Worm (Caenorhabditis elegans) whole organism, early embryonic: ENCODE results near the gene nol-56.

Experiments used
- B0310.2 ChIP-seq: sonication (generic microtip); optimal IDR thresholded peaks from 2 replicates; lab custom pipeline; 2016; ENCODE audit warnings: mild to moderate bottlenecking, missing genetic modification characterization, missing compliant biosample characterization
- F13C5.2 ChIP-seq: sonication (generic microtip); optimal IDR thresholded peaks from 2 replicates; lab custom pipeline; 2017; ENCODE audit warnings: mild to moderate bottlenecking, missing genetic modification characterization, inconsistent platforms, missing compliant biosample characterization
- aly-1 ChIP-seq: sonication (generic microtip); optimal IDR thresholded peaks from 2 replicates; lab custom pipeline; 2016; ENCODE audit warnings: missing genetic modification characterization, missing compliant biosample characterization
- ama-1 ChIP-seq: fragments of 150-350 bp; optimal IDR thresholded peaks from 2 replicates; lab custom pipeline; 2014
- ceh-13 ChIP-seq: fragments of 200-800 bp; sonication (Bioruptor generic); optimal IDR thresholded peaks from 2 replicates; lab custom pipeline; 2018; ENCODE audit warnings: mild to moderate bottlenecking, missing genetic modification characterization, missing compliant biosample characterization
- ceh-36 ChIP-seq: sonication (generic microtip); optimal IDR thresholded peaks from 2 replicates; lab custom pipeline; 2016; ENCODE audit warnings: missing genetic modification characterization, inconsistent platforms, missing compliant biosample characterization
- ets-7 ChIP-seq: sonication (generic microtip); optimal IDR thresholded peaks from 2 replicates; lab custom pipeline; 2016; ENCODE audit warnings: missing genotype, missing genetic modification characterization, missing compliant biosample characterization
- flt-1 ChIP-seq: fragments of 200-800 bp; sonication (Bioruptor generic); IDR thresholded peaks from 2 replicates; pipeline ENCODE4 v1.3.6; 2022; ENCODE audit warnings: missing genetic modification characterization, missing compliant biosample characterization
- hmbx-1 ChIP-seq: sonication (generic microtip); optimal IDR thresholded peaks from 2 replicates; lab custom pipeline; 2016; ENCODE audit warnings: mild to moderate bottlenecking, missing genetic modification characterization, missing compliant biosample characterization
- hmg-4 ChIP-seq: fragments of 200-800 bp; sonication (Bioruptor generic); optimal IDR thresholded peaks from 2 replicates; lab custom pipeline; 2018; ENCODE audit warnings: mild to moderate bottlenecking, missing genetic modification characterization, missing compliant biosample characterization
- hnd-1 ChIP-seq: sonication (generic microtip); optimal IDR thresholded peaks from 2 replicates; lab custom pipeline; 2016; ENCODE audit warnings: missing genetic modification characterization, missing compliant biosample characterization
- pes-1 ChIP-seq: fragments of 200-800 bp; sonication (Bioruptor generic); IDR thresholded peaks from 2 replicates; pipeline ENCODE4 v1.3.6; 2022; ENCODE audit warnings: missing genetic modification reagents, missing genetic modification characterization, missing compliant biosample characterization
- scrt-1 ChIP-seq: fragments of 200-800 bp; sonication (Bioruptor generic); IDR thresholded peaks from 2 replicates; pipeline ENCODE4 v1.3.6; 2022; ENCODE audit warnings: missing genetic modification characterization, missing compliant biosample characterization
- sea-1 ChIP-seq: fragments of 200-800 bp; sonication (Bioruptor generic); conservative IDR thresholded peaks from 2 replicates; pipeline ENCODE4 v1.3.6; 2022; ENCODE audit warnings: missing genetic modification characterization, missing compliant biosample characterization
- tbx-11 ChIP-seq: fragments of 200-800 bp; sonication (Bioruptor generic); IDR thresholded peaks from 2 replicates; pipeline ENCODE4 v1.3.6; 2022; ENCODE audit warnings: missing genetic modification characterization, missing compliant biosample characterization
- tbx-37 ChIP-seq: fragments of 200-800 bp; sonication (Bioruptor generic); conservative IDR thresholded peaks from 2 replicates; pipeline ENCODE4 v1.3.6; 2022; ENCODE audit warnings: missing genetic modification reagents, missing genetic modification characterization, missing compliant biosample characterization
- tra-4 ChIP-seq: sonication (generic microtip); optimal IDR thresholded peaks from 2 replicates; lab custom pipeline; 2017; ENCODE audit warnings: missing genetic modification characterization, missing compliant biosample characterization

Gene nol-56

DNA sequence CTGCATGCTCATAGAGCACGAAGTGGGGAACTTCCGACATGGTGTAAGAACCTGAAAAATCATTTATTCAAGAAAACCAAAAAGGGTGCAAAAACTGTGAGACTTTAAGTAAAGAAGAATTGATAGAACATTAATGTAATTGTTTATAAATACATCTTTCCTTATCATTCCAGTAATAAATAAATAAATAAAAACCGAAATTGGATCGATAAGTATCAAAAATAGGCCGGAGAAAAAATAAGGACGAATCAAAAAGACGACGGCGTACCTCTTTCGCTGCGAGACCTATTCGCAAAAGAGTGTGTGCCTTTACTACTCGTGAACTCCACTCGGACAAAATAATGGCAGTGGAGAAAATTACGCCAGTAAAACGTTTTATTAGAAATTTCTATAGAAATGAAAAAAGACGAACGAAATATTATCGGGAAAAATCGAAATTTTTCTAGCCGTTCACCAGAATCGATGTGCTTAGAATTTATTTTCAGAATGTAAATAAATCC, at the start of gene nol-56:
TSS of gene nol-56 (minus strand) at position 51 of the 500 bp plus-strand sequence.
- TF ChIP-seq sea-1 (GFP tag; lab: Robert Waterston, UW), result no peak
- TF ChIP-seq pes-1 (GFP tag; lab: Robert Waterston, UW), result 0 out of 2 replicates have a peak, but pooled peaks have one; percentile 37

DNA sequence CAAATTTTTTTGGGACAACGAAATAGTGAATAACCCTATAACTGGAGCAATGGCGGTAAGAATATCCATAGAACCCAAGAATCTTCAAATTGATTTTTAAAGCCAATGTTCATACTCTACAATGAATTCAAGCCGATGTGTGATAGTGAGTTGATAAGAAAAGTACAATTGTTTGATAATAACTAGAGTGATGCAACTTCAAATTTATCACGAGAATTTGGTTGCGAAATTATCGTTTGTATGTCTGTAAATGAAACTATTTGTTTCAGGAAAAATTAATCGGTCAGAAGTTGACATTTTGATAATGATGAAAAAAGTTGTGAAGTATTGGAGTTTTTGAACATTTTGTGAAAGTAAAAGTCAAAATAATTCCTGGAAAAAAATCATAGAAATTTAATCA, 46.5 kb upstream of the nol-56 start:
- no peak for TF ChIP-seq hnd-1 (tag; lab: Kevin White, UChicago)
- TF ChIP-seq tbx-11, result no peak
- TF ChIP-seq ama-1 (lab: Kevin White, UChicago), result no peak
- TF ChIP-seq aly-1 (tag; lab: Kevin White, UChicago), result no peak
- no peak for TF ChIP-seq ceh-36 (tag; lab: Kevin White, UChicago)
- TF ChIP-seq tbx-37, result no peak
- TF ChIP-seq ceh-13, result no peak
- no peak for TF ChIP-seq scrt-1 (GFP tag; lab: Robert Waterston, UW)
- TF ChIP-seq ets-7 (tag; lab: Kevin White, UChicago), result no peak
- no peak for TF ChIP-seq hmbx-1 (tag; lab: Kevin White, UChicago)
- TF ChIP-seq F13C5.2 (tag; lab: Kevin White, UChicago), result no peak
- no peak for TF ChIP-seq hmg-4
- TF ChIP-seq pes-1 (GFP tag; lab: Robert Waterston, UW), result no peak
- no peak for TF ChIP-seq sea-1 (GFP tag; lab: Robert Waterston, UW)

DNA sequence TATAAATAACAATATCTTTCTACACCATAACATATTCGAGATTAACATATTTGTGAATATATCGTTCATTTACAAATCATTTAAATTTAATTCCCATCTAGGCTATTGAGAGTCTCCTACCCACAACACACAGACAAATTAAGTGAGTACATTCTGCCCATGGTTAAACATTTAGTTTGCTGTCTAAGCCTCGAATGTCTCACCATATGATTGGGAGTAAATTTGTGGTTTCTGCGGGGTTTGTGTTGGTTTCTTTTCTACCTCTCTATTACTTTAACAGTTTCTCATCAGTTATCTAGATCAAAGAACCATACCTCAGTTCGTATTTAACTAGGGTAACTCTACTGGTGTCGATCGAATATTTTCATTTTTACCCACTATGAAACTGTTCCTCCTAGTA, 45.7 kb upstream of the nol-56 start, which contains the start of gene ugt-2:
TSS of gene ugt-2 (plus strand) at position 371 of the 400 bp plus-strand sequence.
- no peak for TF ChIP-seq pes-1 (GFP tag; lab: Robert Waterston, UW)
- TF ChIP-seq B0310.2 (tag; lab: Kevin White, UChicago), result no peak
- TF ChIP-seq hmg-4, result no peak
- TF ChIP-seq tbx-11, result no peak
- no peak for TF ChIP-seq F13C5.2 (tag; lab: Kevin White, UChicago)

DNA sequence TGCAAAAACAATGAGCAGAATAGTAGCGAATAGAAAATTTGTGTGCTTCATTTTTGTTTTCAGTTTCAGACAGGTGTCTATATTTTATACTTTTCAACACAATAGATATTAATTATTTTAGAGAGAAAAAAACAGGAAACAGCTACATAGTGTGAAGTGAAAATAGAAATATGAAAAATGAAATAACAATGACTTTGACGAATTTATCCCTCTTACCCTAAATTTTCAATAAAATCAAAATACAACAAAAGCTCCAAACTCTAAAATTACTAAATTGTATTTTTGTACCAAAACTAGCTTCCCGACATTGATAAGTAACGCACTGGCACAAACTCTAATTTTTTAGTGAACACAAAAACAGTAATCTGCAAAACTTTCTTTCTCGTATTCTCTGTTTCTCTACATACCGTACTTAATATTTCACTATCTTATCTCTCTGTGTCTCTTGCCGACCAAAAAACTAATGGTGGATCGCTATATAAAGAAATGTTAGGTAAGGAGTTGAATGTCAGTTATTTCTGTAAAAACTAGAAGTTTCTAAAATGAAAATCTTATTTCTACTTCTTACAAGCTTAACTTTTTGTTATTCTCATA, 42.5 kb upstream of the nol-56 start, which contains the start of the genes col-151 and ugt-1:
TSS of gene col-151 (minus strand) at position 51 of the 594 bp plus-strand sequence.
TSS of gene ugt-1 (plus strand) at position 491 of the 594 bp plus-strand sequence.
- no peak for TF ChIP-seq tbx-37
- TF ChIP-seq hnd-1 (tag; lab: Kevin White, UChicago), result no peak
- no peak for TF ChIP-seq scrt-1 (GFP tag; lab: Robert Waterston, UW)
- no peak for TF ChIP-seq ceh-13
- no peak for TF ChIP-seq ceh-36 (tag; lab: Kevin White, UChicago)
- no peak for TF ChIP-seq F13C5.2 (tag; lab: Kevin White, UChicago)
- TF ChIP-seq hmg-4, result no peak
- TF ChIP-seq ama-1 (lab: Kevin White, UChicago), result no peak
- TF ChIP-seq tra-4, result no peak
- no peak for TF ChIP-seq hmbx-1 (tag; lab: Kevin White, UChicago)

DNA sequence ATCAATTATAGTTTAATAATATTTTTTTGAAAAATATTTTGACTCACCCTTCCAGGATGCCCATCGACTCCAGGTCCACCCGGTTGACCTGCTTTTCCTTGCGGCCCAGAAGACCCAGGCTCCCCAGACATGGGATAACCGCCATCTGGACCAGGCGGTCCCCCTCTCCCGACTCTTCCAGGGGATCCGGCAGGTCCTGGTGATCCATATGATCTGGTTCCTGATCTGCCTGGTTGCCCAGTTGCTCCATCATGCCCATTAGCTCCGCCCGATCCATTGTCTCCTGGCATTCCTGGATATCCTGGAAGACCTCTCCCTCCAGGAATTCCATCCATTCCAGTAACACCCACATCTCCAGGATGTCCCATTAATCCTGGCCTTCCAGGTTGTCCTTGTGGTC, 40.9 kb upstream of the nol-56 start:
- no peak for TF ChIP-seq sea-1 (GFP tag; lab: Robert Waterston, UW)
- TF ChIP-seq tbx-37, result no peak
- no peak for TF ChIP-seq scrt-1 (GFP tag; lab: Robert Waterston, UW)
- no peak for TF ChIP-seq tra-4
- TF ChIP-seq ets-7 (tag; lab: Kevin White, UChicago), result no peak
- TF ChIP-seq tbx-11, result no peak
- TF ChIP-seq ceh-36 (tag; lab: Kevin White, UChicago), result no peak
- TF ChIP-seq hmbx-1 (tag; lab: Kevin White, UChicago), result no peak
- TF ChIP-seq flt-1 (GFP tag; lab: Robert Waterston, UW), result no peak
- TF ChIP-seq ceh-13, result no peak

DNA sequence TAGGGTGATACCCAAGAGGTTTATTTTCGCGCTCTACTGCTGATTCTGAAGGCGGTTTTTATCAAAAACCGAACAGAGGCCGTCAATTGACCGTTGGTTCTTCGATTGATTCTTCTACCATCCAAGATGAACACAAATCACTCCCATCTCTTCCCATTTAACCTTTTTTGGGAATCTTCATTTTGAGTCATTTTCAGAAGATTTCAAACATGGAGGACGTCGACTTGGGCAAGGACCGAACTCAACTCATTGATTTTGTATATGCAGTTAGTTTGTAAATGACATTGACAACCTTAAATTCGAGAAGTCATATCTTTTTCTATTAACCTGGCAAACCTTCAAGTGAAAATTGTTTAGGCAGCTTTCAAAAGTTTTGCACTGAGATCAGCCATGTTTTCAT, 35.5 kb upstream of the nol-56 start, which contains the start of gene AC3.5:
TSS of gene AC3.5 (plus strand) at position 210 of the 400 bp plus-strand sequence.
- no peak for TF ChIP-seq ets-7 (tag; lab: Kevin White, UChicago)
- no peak for TF ChIP-seq tbx-37
- TF ChIP-seq ceh-13, result no peak

DNA sequence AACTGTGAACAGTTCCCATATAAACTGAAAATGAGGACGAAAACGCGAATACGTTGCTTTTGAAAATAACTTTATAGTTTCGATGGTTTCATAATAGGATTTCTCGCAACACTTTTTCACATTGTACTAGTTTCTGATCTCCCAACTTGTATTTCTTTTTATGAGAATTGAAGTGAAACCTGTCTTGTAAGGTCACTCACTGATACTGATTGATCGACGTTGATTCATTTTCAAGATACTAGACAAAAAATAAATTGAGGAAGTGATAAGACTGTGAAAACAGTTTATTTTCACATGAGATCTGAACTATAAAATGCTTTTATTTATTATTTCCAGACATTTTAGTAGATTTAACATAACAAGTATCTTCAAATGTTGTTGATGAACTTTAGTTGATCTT, 34.6 kb upstream of the nol-56 start:
- TF ChIP-seq hmg-4 (no peak), pes-1 (GFP tag; lab: Robert Waterston, UW) (no peak), tra-4 (no peak), tbx-11 (no peak), F13C5.2 (tag; lab: Kevin White, UChicago) (no peak), scrt-1 (GFP tag; lab: Robert Waterston, UW) (no peak), B0310.2 (tag; lab: Kevin White, UChicago) (no peak), tbx-37 (no peak), flt-1 (GFP tag; lab: Robert Waterston, UW) (no peak), aly-1 (tag; lab: Kevin White, UChicago) (no peak)

DNA sequence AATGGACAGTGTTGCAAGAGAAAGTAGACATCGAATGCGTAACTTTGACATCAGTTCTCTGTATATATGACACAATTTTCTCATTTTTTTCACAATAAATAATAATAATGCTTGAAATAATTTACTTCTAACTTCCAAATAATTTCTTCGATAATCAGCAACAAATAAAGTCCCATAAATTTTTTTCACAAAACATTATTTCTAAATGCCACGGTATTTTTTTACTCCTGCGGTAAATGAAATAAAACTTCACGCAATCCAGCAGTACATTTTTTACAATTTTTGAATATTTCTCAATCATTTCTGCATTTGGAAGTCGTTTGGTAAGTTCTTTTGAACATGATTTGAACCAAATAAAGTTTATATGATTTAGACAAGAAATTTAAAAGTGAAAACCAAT, 31.2 kb upstream of the nol-56 start, which contains the start of gene spe-10:
TSS of gene spe-10 (plus strand) at position 301 of the 400 bp plus-strand sequence.
- TF ChIP-seq aly-1 (tag; lab: Kevin White, UChicago) (no peak), hmbx-1 (tag; lab: Kevin White, UChicago) (no peak), F13C5.2 (tag; lab: Kevin White, UChicago) (no peak), tbx-11 (no peak), tra-4 (no peak), tbx-37 (no peak), B0310.2 (tag; lab: Kevin White, UChicago) (no peak), flt-1 (GFP tag; lab: Robert Waterston, UW) (no peak), sea-1 (GFP tag; lab: Robert Waterston, UW) (no peak)
